Fruit fly (Drosophila melanogaster): ENCODE results near the gene promL.
A peak's percentile ranks its signal among the peaks of the same experiment; 100 is the strongest.

DNA sequence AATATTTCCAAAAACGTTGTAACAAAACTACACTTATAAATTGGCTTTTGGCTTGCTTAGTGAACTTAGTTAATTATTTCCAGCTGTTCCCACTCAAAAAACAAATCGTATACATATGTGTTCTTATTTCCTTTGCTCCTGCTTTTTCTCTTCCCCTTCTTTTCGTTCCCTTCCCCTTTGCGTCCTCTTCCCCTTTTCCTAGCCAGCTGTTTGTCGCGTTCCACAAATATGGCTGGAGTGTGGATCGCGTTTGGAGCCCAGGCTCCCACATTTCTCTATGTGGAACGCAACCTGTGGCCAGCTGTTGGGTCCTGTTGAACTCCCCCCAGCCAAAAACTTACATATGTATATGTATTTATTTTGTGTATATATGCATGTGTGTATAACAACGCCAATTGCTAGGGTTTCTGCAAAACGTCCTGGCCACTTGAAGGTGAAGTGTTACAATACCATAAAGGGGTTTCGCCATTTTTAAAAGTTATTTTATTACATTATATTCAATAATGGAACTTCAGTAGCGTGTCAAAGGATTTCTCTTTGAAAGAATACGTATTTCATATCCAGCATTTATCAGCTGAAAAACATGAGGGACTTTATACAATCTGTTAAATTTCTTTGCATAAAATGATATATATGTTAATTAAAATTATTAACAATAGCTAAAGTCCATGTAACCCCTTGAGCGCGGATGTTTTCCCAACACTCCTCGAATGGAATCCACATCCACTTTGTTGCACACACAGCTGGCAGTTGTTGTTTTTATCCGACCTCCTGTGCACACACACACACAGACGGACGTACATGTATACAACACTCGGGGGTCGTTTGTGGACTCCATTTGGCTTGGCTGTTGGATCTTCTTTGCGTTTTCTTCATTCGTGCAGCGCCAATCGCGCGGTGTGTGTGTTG, 55.6 kb downstream of the promL start:
- TF ChIP-seq fru (GFP tag; optimal IDR thresholded peaks at IDR 0.05) (peak; percentile 39), dl (GFP tag; optimal IDR thresholded peaks at IDR 0.05; ENCODE audit: insufficient read depth in 1 of 2, partially characterized antibody in 2 of 2) (no peak), usp (GFP tag; optimal IDR thresholded peaks at IDR 0.05) (no peak), pan (optimal IDR thresholded peaks at IDR 0.05) (no peak), h (GFP tag; optimal IDR thresholded peaks at IDR 0.05) (no peak), Myc (optimal IDR thresholded peaks at IDR 0.05) (no peak), br (GFP tag; optimal IDR thresholded peaks at IDR 0.05) (no peak)

All from whole organism, wandering third instar larva.